Worm (Caenorhabditis elegans) whole organism, late embryonic: ENCODE measurements around the gene lin-36.

ENCODE experiments used
- ets-4 ChIP-seq: sonication (generic microtip); optimal IDR thresholded peaks from 2 replicates; lab custom pipeline; 2016; ENCODE audit warnings: missing genetic modification characterization, missing compliant biosample characterization
- madf-2 ChIP-seq: sonication (generic microtip); optimal IDR thresholded peaks from 2 replicates; lab custom pipeline; 2017; ENCODE audit warnings: missing genetic modification characterization, missing compliant biosample characterization
- nfya-1 ChIP-seq: sonication (generic microtip); optimal IDR thresholded peaks from 2 replicates; lab custom pipeline; 2017; ENCODE audit warnings: missing genetic modification characterization, mild to moderate bottlenecking, missing compliant biosample characterization, antibody characterized with exemption, moderate library complexity
- pqm-1 ChIP-seq: sonication (generic microtip); optimal IDR thresholded peaks from 2 replicates; lab custom pipeline; 2016; ENCODE audit warnings: missing genetic modification characterization, missing compliant biosample characterization
- tbx-2 ChIP-seq: sonication (generic microtip); optimal IDR thresholded peaks from 2 replicates; lab custom pipeline; 2016; ENCODE audit warnings: missing genetic modification characterization, missing compliant biosample characterization

- TF ChIP-seq madf-2 (tag; lab: Kevin White, UChicago) (no peak), tbx-2 (tag; lab: Kevin White, UChicago) (peak; percentile 41), nfya-1 (peak; percentile 61), pqm-1 (tag; lab: Kevin White, UChicago) (no peak), ets-4 (tag; lab: Kevin White, UChicago) (no peak)
Observed at ce11 chrIII:7973201-7973767, 47.4 kb downstream of the lin-36 start, which contains the start of the genes eef-1B.1 and aco-2.
